Worm (Caenorhabditis elegans) whole organism, early embryonic: ENCODE results near the gene sds-22.

Experiments used
- B0310.2 ChIP-seq: sonication (generic microtip); optimal IDR thresholded peaks from 2 replicates; lab custom pipeline; 2016; ENCODE audit warnings: mild to moderate bottlenecking, missing genetic modification characterization, missing compliant biosample characterization
- F13C5.2 ChIP-seq: sonication (generic microtip); optimal IDR thresholded peaks from 2 replicates; lab custom pipeline; 2017; ENCODE audit warnings: mild to moderate bottlenecking, missing genetic modification characterization, inconsistent platforms, missing compliant biosample characterization
- aly-1 ChIP-seq: sonication (generic microtip); optimal IDR thresholded peaks from 2 replicates; lab custom pipeline; 2016; ENCODE audit warnings: missing genetic modification characterization, missing compliant biosample characterization
- ama-1 ChIP-seq: fragments of 150-350 bp; optimal IDR thresholded peaks from 2 replicates; lab custom pipeline; 2014
- flt-1 ChIP-seq: fragments of 200-800 bp; sonication (Bioruptor generic); IDR thresholded peaks from 2 replicates; pipeline ENCODE4 v1.3.6; 2022; ENCODE audit warnings: missing genetic modification characterization, missing compliant biosample characterization
- hmbx-1 ChIP-seq: sonication (generic microtip); optimal IDR thresholded peaks from 2 replicates; lab custom pipeline; 2016; ENCODE audit warnings: mild to moderate bottlenecking, missing genetic modification characterization, missing compliant biosample characterization
- hnd-1 ChIP-seq: sonication (generic microtip); optimal IDR thresholded peaks from 2 replicates; lab custom pipeline; 2016; ENCODE audit warnings: missing genetic modification characterization, missing compliant biosample characterization
- pes-1 ChIP-seq: fragments of 200-800 bp; sonication (Bioruptor generic); IDR thresholded peaks from 2 replicates; pipeline ENCODE4 v1.3.6; 2022; ENCODE audit warnings: missing genetic modification reagents, missing genetic modification characterization, missing compliant biosample characterization
- scrt-1 ChIP-seq: fragments of 200-800 bp; sonication (Bioruptor generic); IDR thresholded peaks from 2 replicates; pipeline ENCODE4 v1.3.6; 2022; ENCODE audit warnings: missing genetic modification characterization, missing compliant biosample characterization
- sea-1 ChIP-seq: fragments of 200-800 bp; sonication (Bioruptor generic); conservative IDR thresholded peaks from 2 replicates; pipeline ENCODE4 v1.3.6; 2022; ENCODE audit warnings: missing genetic modification characterization, missing compliant biosample characterization
- tbx-11 ChIP-seq: fragments of 200-800 bp; sonication (Bioruptor generic); IDR thresholded peaks from 2 replicates; pipeline ENCODE4 v1.3.6; 2022; ENCODE audit warnings: missing genetic modification characterization, missing compliant biosample characterization
- tbx-37 ChIP-seq: fragments of 200-800 bp; sonication (Bioruptor generic); conservative IDR thresholded peaks from 2 replicates; pipeline ENCODE4 v1.3.6; 2022; ENCODE audit warnings: missing genetic modification reagents, missing genetic modification characterization, missing compliant biosample characterization
- tra-4 ChIP-seq: sonication (generic microtip); optimal IDR thresholded peaks from 2 replicates; lab custom pipeline; 2017; ENCODE audit warnings: missing genetic modification characterization, missing compliant biosample characterization

DNA sequence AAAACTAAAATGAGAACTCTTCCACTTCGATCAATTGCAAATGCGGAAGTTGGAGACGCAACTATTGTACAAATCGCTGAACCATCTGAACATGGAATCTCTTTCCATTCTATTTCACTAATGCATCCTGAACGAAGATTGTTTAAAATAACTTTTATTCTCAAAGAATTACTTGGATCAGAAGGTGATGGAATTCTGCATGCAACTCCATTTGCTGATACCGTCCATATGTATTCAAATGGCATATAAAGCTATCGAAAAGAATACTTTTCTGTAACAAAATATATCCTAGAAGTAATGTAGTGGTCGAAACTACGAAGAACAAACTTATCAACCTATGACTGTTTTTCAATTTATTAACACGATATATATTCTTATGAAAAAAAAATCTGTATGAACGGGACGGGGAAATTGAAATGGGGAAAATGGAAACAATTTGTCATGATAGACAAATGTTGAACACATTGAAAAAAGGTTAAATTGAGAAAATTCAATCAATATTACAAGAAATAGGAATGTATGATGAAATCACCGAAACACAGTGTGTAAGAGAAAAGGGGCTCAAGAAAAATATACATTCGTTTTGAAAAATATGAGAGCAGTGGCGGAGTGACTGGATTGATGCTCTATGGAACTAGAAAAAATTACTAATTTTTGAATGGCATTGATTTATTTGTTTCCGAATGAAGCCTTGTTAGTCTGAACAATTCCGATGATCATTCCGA is 19.7 kb downstream of the sds-22 start, which contains the start of gene T01H3.2:
- TF ChIP-seq hnd-1 (tag; lab: Kevin White, UChicago) = no peak
- no peak for TF ChIP-seq pes-1
- no peak for TF ChIP-seq F13C5.2 (tag; lab: Kevin White, UChicago)
- TF ChIP-seq sea-1 (GFP tag; lab: Robert Waterston, UW) = no peak
- no peak for TF ChIP-seq ama-1 (lab: Kevin White, UChicago)
- TF ChIP-seq flt-1 (GFP tag; lab: Robert Waterston, UW) = no peak
- TF ChIP-seq hmbx-1 (tag; lab: Kevin White, UChicago) = no peak
- TF ChIP-seq tra-4 (tag; lab: Kevin White, UChicago) = no peak
- TF ChIP-seq scrt-1 (GFP tag; lab: Robert Waterston, UW) = no peak
- no peak for TF ChIP-seq tbx-37
- no peak for TF ChIP-seq aly-1 (tag; lab: Kevin White, UChicago)
- TF ChIP-seq B0310.2 (tag; lab: Kevin White, UChicago) = no peak
- TF ChIP-seq tbx-11 (GFP tag; lab: Robert Waterston, UW) = no peak
